Fruit fly (Drosophila melanogaster) whole organism, pupa: ENCODE data around the gene Duba.

Source experiments
- CG12605 ChIP-seq: fragments of 200-800 bp; sonication (Bioruptor generic); IDR thresholded peaks from 2 replicates; pipeline ENCODE4 v1.3.6; 2022; ENCODE audit warnings: missing biosample characterization, missing genetic modification characterization
- CG15710 ChIP-seq: fragments of 200-800 bp; sonication (Bioruptor generic); optimal IDR thresholded peaks from 2 replicates; lab custom pipeline; 2018; ENCODE audit warnings: missing biosample characterization, mild to moderate bottlenecking, missing genetic modification characterization, moderate library complexity
- CG34367 ChIP-seq: fragments of 200-800 bp; sonication (Bioruptor generic); optimal IDR thresholded peaks from 2 replicates; lab custom pipeline; 2018; ENCODE audit warnings: missing biosample characterization, mild to moderate bottlenecking, missing genetic modification characterization
- CG8301 ChIP-seq: fragments of 200-800 bp; sonication (Bioruptor generic); optimal IDR thresholded peaks from 2 replicates; lab custom pipeline; 2018; ENCODE audit warnings: missing biosample characterization, mild to moderate bottlenecking, missing genetic modification characterization
- D1 ChIP-seq: fragments of 200-800 bp; sonication (Bioruptor generic); optimal IDR thresholded peaks from 2 replicates; lab custom pipeline; 2018; ENCODE audit warnings: missing biosample characterization, mild to moderate bottlenecking, missing genetic modification characterization, moderate library complexity
- EcR ChIP-seq: fragments of 200-800 bp; sonication (Bioruptor generic); optimal IDR thresholded peaks from 3 replicates; lab custom pipeline; 2019; ENCODE audit warnings: missing biosample characterization, missing genetic modification characterization, mild to moderate bottlenecking, moderate library complexity, missing genetic modification reagents
- Ets98B ChIP-seq: fragments of 200-800 bp; sonication (Bioruptor generic); IDR thresholded peaks from 2 replicates; pipeline ENCODE4 v1.3.6; 2022; ENCODE audit warnings: missing biosample characterization, missing genetic modification characterization
- Pif1A ChIP-seq: fragments of 200-800 bp; sonication (Bioruptor generic); optimal IDR thresholded peaks from 3 replicates; lab custom pipeline; 2016; ENCODE audit warnings: missing biosample characterization, missing genetic modification characterization
- Pif1B ChIP-seq: fragments of 200-800 bp; sonication (Bioruptor generic); optimal IDR thresholded peaks from 3 replicates; lab custom pipeline; 2016; ENCODE audit warnings: missing biosample characterization, missing genetic modification characterization
- Snoo ChIP-seq: fragments of 200-800 bp; sonication (Bioruptor generic); optimal IDR thresholded peaks from 3 replicates; lab custom pipeline; 2017; ENCODE audit warnings: missing biosample characterization, mild to moderate bottlenecking, missing genetic modification characterization, inconsistent platforms
- rn ChIP-seq: fragments of 200-800 bp; sonication (Bioruptor generic); IDR thresholded peaks from 2 replicates; pipeline ENCODE4 v1.3.6; 2022; ENCODE audit warnings: missing biosample characterization, missing genetic modification characterization

dm6 chr3L:11582097-11582496 lies 27.2 kb downstream of the Duba start, which contains the start of gene CG33269:
- TF ChIP-seq CG15710 (tag; lab: Kevin White, UChicago) (no peak), Pif1A (no peak), rn (no peak), CG8301 (tag; lab: Kevin White, UChicago) (no peak), Pif1B (GFP tag; lab: Kevin White, UChicago) (no peak), CG12605 (GFP tag; lab: Robert Waterston, UW) (no peak), EcR (GFP tag; lab: Kevin White, UChicago) (no peak), CG34367 (no peak), Snoo (tag; lab: Kevin White, UChicago) (no peak), Ets98B (GFP tag; lab: Robert Waterston, UW) (no peak), D1 (no peak)
